Worm (Caenorhabditis elegans): ENCODE data around the gene Y17G7B.22.
A peak's percentile ranks its signal among the peaks of the same experiment; 100 is the strongest.

Gene Y17G7B.22

ce11 chrII:12102365-12102764 is 34.5 kb downstream of the Y17G7B.22 start (continued):
- TF ChIP-seq lsy-12 (tag; optimal IDR thresholded peaks at IDR 0.05) = peak; percentile 88
- peak; percentile 90 for TF ChIP-seq egl-5 (tag; optimal IDR thresholded peaks at IDR 0.05)
- peak; percentile 61 for TF ChIP-seq skn-1 (tag; optimal IDR thresholded peaks at IDR 0.05)
- peak; percentile 94 for TF ChIP-seq jun-1 (tag; optimal IDR thresholded peaks at IDR 0.05)
- TF ChIP-seq nhr-12 (tag; optimal IDR thresholded peaks at IDR 0.05) = no peak
- TF ChIP-seq eor-1 (tag; optimal IDR thresholded peaks at IDR 0.05) = peak in 1 of 2 experiments; percentile 50
- TF ChIP-seq egl-27 (tag; optimal IDR thresholded peaks at IDR 0.05) = peak; percentile 88

ce11 chrII:12107840-12108239 is 40.0 kb downstream of the Y17G7B.22 start, which contains the start of gene Y17G7B.18:
Y17G7B.18 (minus strand) TSS chrII:12107857.
- peak; percentile 71 for TF ChIP-seq skn-1 (tag; optimal IDR thresholded peaks at IDR 0.05)
- TF ChIP-seq nhr-28 (tag; optimal IDR thresholded peaks at IDR 0.05) = no peak
- TF ChIP-seq ceh-28 (tag; optimal IDR thresholded peaks at IDR 0.05) = peak; percentile 29
- peak; percentile 33 for TF ChIP-seq ceh-82 (tag; optimal IDR thresholded peaks at IDR 0.05)
- TF ChIP-seq pha-4 (tag; optimal IDR thresholded peaks at IDR 0.05) = peak; percentile 87
- no peak for TF ChIP-seq nhr-43 (tag; optimal IDR thresholded peaks at IDR 0.05; ENCODE audit: poor library complexity, severe bottlenecking)
- peak; percentile 84 for TF ChIP-seq lin-15B (tag; optimal IDR thresholded peaks at IDR 0.05)
- peak; percentile 64 for TF ChIP-seq snpc-4 (tag; optimal IDR thresholded peaks at IDR 0.05)
- peak; percentile 78 for TF ChIP-seq hmg-11 (tag; optimal IDR thresholded peaks at IDR 0.05)
- peak; percentile 39 for TF ChIP-seq egl-5 (tag; optimal IDR thresholded peaks at IDR 0.05)
- peak; percentile 36 for TF ChIP-seq nhr-25 (tag; optimal IDR thresholded peaks at IDR 0.05)
- peak; percentile 83 for TF ChIP-seq nfya-1 (tag; optimal IDR thresholded peaks at IDR 0.05; ENCODE audit: insufficient read depth)
- peak; percentile 47 for TF ChIP-seq R02D3.7 (tag; optimal IDR thresholded peaks at IDR 0.05)
- no peak for TF ChIP-seq zag-1 (tag; optimal IDR thresholded peaks at IDR 0.05)
- TF ChIP-seq lin-39 (tag; optimal IDR thresholded peaks at IDR 0.05) = peak; percentile 26
- TF ChIP-seq mml-1 (tag; optimal IDR thresholded peaks at IDR 0.05) = no peak
- TF ChIP-seq fkh-10 (GFP tag; optimal IDR thresholded peaks at IDR 0.05) = peak; percentile 58
- peak; percentile 53 for TF ChIP-seq nhr-23 (tag; optimal IDR thresholded peaks at IDR 0.05)

- TF ChIP-seq lin-15B (tag; optimal IDR thresholded peaks at IDR 0.05) (no peak), nhr-23 (tag; optimal IDR thresholded peaks at IDR 0.05) (no peak), nfya-1 (tag; optimal IDR thresholded peaks at IDR 0.05; ENCODE audit: insufficient read depth) (peak; percentile 88)
Measured at ce11 chrII:12108843-12109242, 41.0 kb downstream of the Y17G7B.22 start.

DNA sequence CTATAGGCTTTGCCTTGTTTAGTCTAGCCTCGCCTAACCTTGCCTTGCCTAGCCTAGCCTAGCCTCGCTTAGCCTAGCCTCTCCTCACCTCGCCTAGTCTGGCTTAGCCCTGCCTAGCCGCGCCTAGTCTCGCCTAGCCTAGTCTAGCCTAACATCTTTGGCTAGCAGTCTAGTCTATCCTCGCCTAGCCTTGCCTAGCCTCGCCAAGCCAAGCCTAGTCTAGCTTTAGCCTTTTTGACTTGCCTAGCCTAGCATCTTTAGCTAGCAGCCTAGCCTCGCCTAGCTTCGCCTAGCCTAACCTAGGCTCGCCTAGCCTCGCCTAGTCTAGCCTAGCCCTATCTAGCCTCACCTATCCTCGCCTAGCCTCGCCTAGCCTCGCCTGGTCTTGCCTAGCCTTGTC is 43.2 kb downstream of the Y17G7B.22 start:
- TF ChIP-seq elt-2 (tag; optimal IDR thresholded peaks at IDR 0.05) (no peak), nhr-28 (tag; optimal IDR thresholded peaks at IDR 0.05) (no peak), ceh-82 (tag; optimal IDR thresholded peaks at IDR 0.05) (no peak), nhr-237 (tag; optimal IDR thresholded peaks at IDR 0.05) (no peak), pha-4 (tag; optimal IDR thresholded peaks at IDR 0.05) (no peak), lin-15B (tag; optimal IDR thresholded peaks at IDR 0.05) (no peak), nhr-12 (tag; optimal IDR thresholded peaks at IDR 0.05) (no peak), fkh-2 (tag; optimal IDR thresholded peaks at IDR 0.05) (no peak), elt-1 (tag; optimal IDR thresholded peaks at IDR 0.05) (no peak), nhr-43 (tag; optimal IDR thresholded peaks at IDR 0.05; ENCODE audit: poor library complexity, severe bottlenecking) (no peak), aly-2 (tag; optimal IDR thresholded peaks at IDR 0.05) (no peak), zag-1 (tag; optimal IDR thresholded peaks at IDR 0.05) (no peak), nhr-67 (tag; optimal IDR thresholded peaks at IDR 0.05) (no peak), tbx-2 (tag; optimal IDR thresholded peaks at IDR 0.05) (no peak), hmg-11 (tag; optimal IDR thresholded peaks at IDR 0.05) (no peak), ceh-28 (tag; optimal IDR thresholded peaks at IDR 0.05) (no peak), elt-3 (tag; optimal IDR thresholded peaks at IDR 0.05) (no peak)

All from whole organism, L3 larva.